Fruit fly (Drosophila melanogaster): ENCODE results near the gene CG9215.
A peak's percentile ranks its signal among the peaks of the same experiment; 100 is the strongest.

The CG9215 gene

DNA sequence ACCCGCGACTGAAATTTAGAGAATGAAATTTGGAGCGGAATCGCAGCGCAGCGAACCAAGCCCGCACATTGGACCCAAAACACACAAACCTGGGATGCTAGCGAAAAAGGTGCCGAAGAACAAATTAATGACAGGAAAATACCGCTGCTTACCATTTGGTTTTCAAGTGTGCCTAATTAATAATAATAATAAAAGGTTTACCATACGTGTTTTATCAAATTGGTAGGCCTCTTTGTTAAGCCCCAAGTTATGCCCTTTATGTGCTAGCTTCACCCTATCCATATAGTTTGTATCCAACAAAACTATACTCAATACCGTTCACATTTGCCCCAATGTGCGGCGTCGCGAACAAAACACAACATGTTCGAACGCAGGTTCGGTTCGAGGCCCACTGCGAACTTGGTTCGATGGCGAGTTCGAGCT lies 28.4 kb downstream of the CG9215 start, which contains the start of gene Ac13E (continued):
- TF ChIP-seq CG11294 (GFP tag; IDR thresholded peaks at IDR 0.05) (peak; percentile 76; the same call in 1 of the 2 replicates), Sox102F (GFP tag; optimal IDR thresholded peaks at IDR 0.05) (peak; percentile 94), CG6808 (GFP tag; optimal IDR thresholded peaks at IDR 0.05) (peak; percentile 91), dsx (GFP tag; optimal IDR thresholded peaks at IDR 0.05; ENCODE audit: poor library complexity, severe bottlenecking) (peak; percentile 81), pdm3 (GFP tag; optimal IDR thresholded peaks at IDR 0.05) (peak; percentile 92), eg (GFP tag; IDR thresholded peaks at IDR 0.05) (peak; percentile 83), CG8119 (GFP tag; IDR thresholded peaks at IDR 0.05) (peak; percentile 92), fd59A (GFP tag; optimal IDR thresholded peaks at IDR 0.05) (peak; percentile 87), Sox15 (GFP tag; optimal IDR thresholded peaks at IDR 0.05) (peak; percentile 88), CG34406 (GFP tag; optimal IDR thresholded peaks at IDR 0.05) (peak; percentile 92), CG10669 (GFP tag; optimal IDR thresholded peaks at IDR 0.05) (peak; percentile 91), Gug (GFP tag; IDR thresholded peaks at IDR 0.05) (peak; percentile 85), Sox14 (GFP tag; optimal IDR thresholded peaks at IDR 0.05) (peak; percentile 94), CG3032 (tag; optimal IDR thresholded peaks at IDR 0.05) (peak; percentile 87), CG9139 (GFP tag; optimal IDR thresholded peaks at IDR 0.05) (peak; percentile 84), Hr4 (GFP tag; optimal IDR thresholded peaks at IDR 0.05) (peak; percentile 92), achi (GFP tag; optimal IDR thresholded peaks at IDR 0.05) (peak; percentile 92), CG6792 (GFP tag; optimal IDR thresholded peaks at IDR 0.05) (peak; percentile 93), cyc (GFP tag; optimal IDR thresholded peaks at IDR 0.05) (peak; percentile 85), acj6 (GFP tag; optimal IDR thresholded peaks at IDR 0.05) (peak; percentile 92), fkh (GFP tag; optimal IDR thresholded peaks at IDR 0.05) (peak; percentile 35), lz (GFP tag; optimal IDR thresholded peaks at IDR 0.05) (peak; percentile 95), vri (GFP tag; optimal IDR thresholded peaks at IDR 0.05) (peak; percentile 89), CG11902 (GFP tag; optimal IDR thresholded peaks at IDR 0.05) (peak; percentile 79), CG4318 (GFP tag; optimal IDR thresholded peaks at IDR 0.05) (peak; percentile 91), CG7368 (GFP tag; optimal IDR thresholded peaks at IDR 0.05) (peak; percentile 91), Smox (GFP tag; optimal IDR thresholded peaks at IDR 0.05) (peak; percentile 93), spab (GFP tag; optimal IDR thresholded peaks at IDR 0.05) (peak; percentile 88), CG1621 (tag; optimal IDR thresholded peaks at IDR 0.05) (peak; percentile 90)

DNA sequence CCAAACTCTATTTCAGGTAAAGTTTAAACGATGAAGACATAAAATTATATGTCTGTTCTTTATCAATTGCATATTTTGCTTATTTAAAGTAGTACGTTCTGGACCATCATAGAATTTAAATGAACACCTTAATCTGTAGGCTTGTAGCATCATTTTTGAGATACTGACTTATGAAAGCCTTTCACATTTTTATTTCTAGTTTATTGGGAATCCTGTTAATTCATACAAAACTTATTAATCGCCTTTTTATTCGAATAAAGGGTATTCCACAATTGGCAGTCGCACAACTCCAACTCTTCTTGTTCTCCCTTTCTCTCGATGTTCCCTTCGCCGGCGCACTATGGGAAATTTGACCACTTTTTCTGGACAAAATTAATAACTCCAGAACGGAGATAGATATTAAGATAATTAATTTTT lies 30.2 kb downstream of the CG9215 start:
- TF ChIP-seq achi (GFP tag; optimal IDR thresholded peaks at IDR 0.05) (peak; percentile 39), Sox15 (GFP tag; optimal IDR thresholded peaks at IDR 0.05) (peak; percentile 36), CG3032 (tag; optimal IDR thresholded peaks at IDR 0.05) (peak; percentile 31), cyc (GFP tag; optimal IDR thresholded peaks at IDR 0.05) (peak; percentile 33), Hr39 (GFP tag; optimal IDR thresholded peaks at IDR 0.05) (peak; percentile 47), vri (GFP tag; optimal IDR thresholded peaks at IDR 0.05) (peak; percentile 7), CG31627 (GFP tag; optimal IDR thresholded peaks at IDR 0.05) (peak; percentile 51), CG16779 (tag; optimal IDR thresholded peaks at IDR 0.05) (no peak), CG6792 (GFP tag; optimal IDR thresholded peaks at IDR 0.05) (peak; percentile 53), Met (GFP tag; optimal IDR thresholded peaks at IDR 0.05) (peak; percentile 48), Gug (GFP tag; IDR thresholded peaks at IDR 0.05) (no peak), CG3919 (GFP tag; optimal IDR thresholded peaks at IDR 0.05) (peak; percentile 46), dsx (GFP tag; optimal IDR thresholded peaks at IDR 0.05; ENCODE audit: poor library complexity, severe bottlenecking) (peak; percentile 43), net (GFP tag; optimal IDR thresholded peaks at IDR 0.05) (peak; percentile 40), CG6276 (GFP tag; optimal IDR thresholded peaks at IDR 0.05) (peak; percentile 9), CG8632 (GFP tag; optimal IDR thresholded peaks at IDR 0.05) (peak; percentile 40), OdsH (GFP tag; optimal IDR thresholded peaks at IDR 0.05) (peak; percentile 36), eg (GFP tag; IDR thresholded peaks at IDR 0.05) (no peak), fd59A (GFP tag; optimal IDR thresholded peaks at IDR 0.05) (peak; percentile 34), CG1621 (tag; optimal IDR thresholded peaks at IDR 0.05) (no peak), Ets21C (GFP tag; optimal IDR thresholded peaks at IDR 0.05) (peak; percentile 18), fd85E (GFP tag; optimal IDR thresholded peaks at IDR 0.05) (no peak), CG10669 (GFP tag; optimal IDR thresholded peaks at IDR 0.05) (peak; percentile 48), CG10631 (GFP tag; optimal IDR thresholded peaks at IDR 0.05) (peak; percentile 45), CG34406 (GFP tag; optimal IDR thresholded peaks at IDR 0.05) (peak; percentile 29), Lpt (GFP tag; optimal IDR thresholded peaks at IDR 0.05) (no peak), Hr38 (GFP tag; optimal IDR thresholded peaks at IDR 0.05) (no peak), CG9139 (GFP tag; optimal IDR thresholded peaks at IDR 0.05) (no peak), CG6163 (GFP tag; IDR thresholded peaks at IDR 0.05) (0 out of 3 replicates have a peak, but pooled peaks have one; percentile 23), CG15336 (GFP tag; IDR thresholded peaks at IDR 0.05) (no peak), ss (GFP tag; optimal IDR thresholded peaks at IDR 0.05) (peak; percentile 16 to 67), CG11762 (GFP tag; optimal IDR thresholded peaks at IDR 0.05; ENCODE audit: insufficient read depth) (peak; percentile 33), Eip75B (GFP tag; optimal IDR thresholded peaks at IDR 0.05) (peak; percentile 73), CG6854 (GFP tag; optimal IDR thresholded peaks at IDR 0.05) (no peak)

Data from whole organism, prepupa.